Worm (Caenorhabditis elegans) whole organism, L2 larva: ENCODE results near the gene F22E12.1.

ENCODE experiments used
- F13H6.1 ChIP-seq: sonication (generic microtip); optimal IDR thresholded peaks from 2 replicates; lab custom pipeline; 2016; ENCODE audit warnings: missing genetic modification characterization, missing compliant biosample characterization
- aly-2 ChIP-seq: fragments of 150-350 bp; optimal IDR thresholded peaks from 2 replicates; lab custom pipeline; 2014; ENCODE audit warnings: missing biosample characterization, missing genetic modification characterization
- ama-1 ChIP-seq: fragments of 150-350 bp; optimal IDR thresholded peaks from 2 replicates; lab custom pipeline; 2018; ENCODE audit warnings: inconsistent platforms
- ceh-16 ChIP-seq: fragments of 150-350 bp; optimal IDR thresholded peaks from 2 replicates; lab custom pipeline; 2014; ENCODE audit warnings: missing biosample characterization, missing genetic modification characterization
- egl-27 ChIP-seq: sonication (generic microtip); optimal IDR thresholded peaks from 3 replicates; lab custom pipeline; 2017; ENCODE audit warnings: missing biosample characterization, missing genetic modification reagents, missing genetic modification characterization
- elt-3 ChIP-seq: sonication (generic microtip); optimal IDR thresholded peaks from 2 replicates; lab custom pipeline; 2017; ENCODE audit warnings: missing biosample characterization, missing genetic modification characterization
- lin-13 ChIP-seq: fragments of 150-350 bp; optimal IDR thresholded peaks from 2 replicates; lab custom pipeline; 2014; ENCODE audit warnings: missing biosample characterization, missing genetic modification reagents, missing genetic modification characterization
- lin-39 ChIP-seq: fragments of 150-350 bp; optimal IDR thresholded peaks from 2 replicates; lab custom pipeline; 2014; ENCODE audit warnings: missing biosample characterization, missing genetic modification reagents, missing genetic modification characterization
- nhr-237 ChIP-seq: fragments of 150-350 bp; optimal IDR thresholded peaks from 2 replicates; lab custom pipeline; 2014; ENCODE audit warnings: missing biosample characterization, missing genetic modification characterization
- nhr-77 ChIP-seq: fragments of 150-350 bp; optimal IDR thresholded peaks from 2 replicates; lab custom pipeline; 2014; ENCODE audit warnings: missing biosample characterization, missing genetic modification characterization
- skn-1 ChIP-seq: sonication (generic microtip); optimal IDR thresholded peaks from 2 replicates; lab custom pipeline; 2017; ENCODE audit warnings: missing biosample characterization, missing genetic modification characterization
- unc-39 ChIP-seq: fragments of 150-350 bp; optimal IDR thresholded peaks from 2 replicates; lab custom pipeline; 2014; ENCODE audit warnings: missing biosample characterization, missing genetic modification characterization
- zag-1 ChIP-seq: fragments of 150-350 bp; optimal IDR thresholded peaks from 2 replicates; lab custom pipeline; 2014; ENCODE audit warnings: missing biosample characterization, missing genetic modification characterization

ce11 chrV:10410030-10410713 is 47.0 kb downstream of the F22E12.1 start, which contains the start of gene F15H10.12:
- TF ChIP-seq ama-1 (lab: Kevin White, UChicago) = no peak
- no peak for TF ChIP-seq F13H6.1 (tag; lab: Kevin White, UChicago)
- no peak for TF ChIP-seq zag-1 (tag; lab: Kevin White, UChicago)
- TF ChIP-seq elt-3 = no peak
- TF ChIP-seq ceh-16 (tag; lab: Kevin White, UChicago) = no peak
- no peak for TF ChIP-seq unc-39
- TF ChIP-seq skn-1 (tag; lab: Kevin White, UChicago) = no peak
- TF ChIP-seq nhr-237 (tag; lab: Kevin White, UChicago) = no peak
- TF ChIP-seq lin-39 (tag; lab: Kevin White, UChicago) = no peak
- no peak for TF ChIP-seq aly-2
- TF ChIP-seq nhr-77 (tag; lab: Kevin White, UChicago) = no peak
- TF ChIP-seq lin-13 (GFP tag; lab: Kevin White, UChicago) = no peak
- no peak for TF ChIP-seq egl-27 (tag; lab: Kevin White, UChicago)
